Worm (Caenorhabditis elegans): ENCODE data around the gene Y47C4A.1.
"Not testable (repeated sequence)": the region's sequence is repeated elsewhere in the genome, so short reads cannot be mapped to it uniquely, and the experiment has no call there.

Gene Y47C4A.1

ce11 chrX:295726-296125 lies 9.7 kb upstream of the Y47C4A.1 start:
- TF ChIP-seq T20F7.1 (GFP tag; optimal IDR thresholded peaks at IDR 0.05) = no peak
- no peak for TF ChIP-seq nhr-76 (tag; optimal IDR thresholded peaks at IDR 0.05)
- no peak for TF ChIP-seq mxl-3 (GFP tag; optimal IDR thresholded peaks at IDR 0.05)
- TF ChIP-seq ceh-32 (tag; optimal IDR thresholded peaks at IDR 0.05; ENCODE audit: poor library complexity) = no peak
- no peak for TF ChIP-seq zag-1 (tag; optimal IDR thresholded peaks at IDR 0.05)
- TF ChIP-seq Y75B8A.6 (GFP tag; IDR thresholded peaks at IDR 0.05) = no peak
- no peak for TF ChIP-seq unc-39 (tag; optimal IDR thresholded peaks at IDR 0.05)

DNA sequence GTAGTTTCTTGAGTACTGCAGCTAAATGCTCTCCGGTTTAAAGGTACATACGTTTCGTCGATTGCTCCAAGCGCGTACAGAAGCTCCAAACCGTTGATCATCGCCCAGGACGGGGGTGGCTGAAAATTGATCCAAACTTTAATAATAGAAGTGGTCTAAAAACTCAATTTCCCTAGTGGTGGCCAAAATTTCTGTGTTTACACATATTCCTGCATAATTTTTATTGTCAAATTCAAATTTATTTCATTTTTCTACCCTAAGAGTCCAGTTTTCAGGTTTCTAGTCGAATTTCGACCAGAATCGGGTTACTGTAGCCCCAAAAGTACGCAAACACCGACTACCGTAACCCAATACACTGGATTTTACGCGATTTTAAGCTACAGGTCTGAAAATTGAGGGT lies 12.1 kb downstream of the Y47C4A.1 start, which contains the start of gene Y108F1.5:
Y108F1.5 (minus strand) TSS at position 101 of the 400 bp plus-strand sequence.
- TF ChIP-seq daf-16 (GFP tag; optimal IDR thresholded peaks at IDR 0.05); daf-16 (tag; optimal IDR thresholded peaks at IDR 0.05); ztf-11 (tag; optimal IDR thresholded peaks at IDR 0.05); zfp-2 (tag; optimal IDR thresholded peaks at IDR 0.05): not testable (repeated sequence)

ce11 chrX:271509-271908 lies 14.5 kb downstream of the Y47C4A.1 start:
- TF ChIP-seq arid-1 (GFP tag; conservative IDR thresholded peaks at IDR 0.05) (no peak), snpc-1.2 (GFP tag; IDR thresholded peaks at IDR 0.05) (no peak), unc-62 (GFP tag; optimal IDR thresholded peaks at IDR 0.05 in 1 of 2) (no peak), unc-62 (tag; optimal IDR thresholded peaks at IDR 0.05) (no peak), ceh-28 (tag; optimal IDR thresholded peaks at IDR 0.05) (peak; percentile 79), D1046.2 (GFP tag; IDR thresholded peaks at IDR 0.05) (no peak)

DNA sequence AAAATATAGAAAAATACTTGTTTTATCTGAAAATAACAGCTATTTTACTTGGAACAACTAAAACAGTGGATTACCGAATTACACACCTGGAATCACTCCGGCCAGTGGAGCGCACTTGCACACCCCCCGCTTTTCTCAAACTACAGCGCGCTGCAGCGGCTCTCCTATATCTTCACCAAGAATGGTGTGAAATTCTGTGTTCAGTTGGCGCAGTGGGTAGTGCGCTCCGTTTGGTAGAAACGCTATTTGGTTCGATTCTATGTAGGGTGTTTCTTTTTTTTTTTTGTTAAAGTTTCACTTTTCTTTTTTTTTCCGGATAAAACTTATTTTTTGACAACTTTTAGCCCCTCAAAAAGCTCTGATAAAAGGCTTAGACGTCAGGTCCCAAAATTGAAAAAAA lies 27.5 kb downstream of the Y47C4A.1 start:
- peak; percentile 56; the same call in 1 of the 2 replicates for TF ChIP-seq D1046.2 (GFP tag; IDR thresholded peaks at IDR 0.05)
- 0 out of 2 replicates have a peak, but pooled peaks have one; percentile 25 for TF ChIP-seq egl-43 (GFP tag; IDR thresholded peaks at IDR 0.05)
- TF ChIP-seq lim-7 (GFP tag; IDR thresholded peaks at IDR 0.05) = peak; percentile 64; the same call in 1 of the 2 replicates
- TF ChIP-seq madf-9 (GFP tag; conservative IDR thresholded peaks at IDR 0.05) = 0 out of 2 replicates have a peak, but pooled peaks have one; percentile 23
- peak; percentile 75; the same call in 1 of the 2 replicates for TF ChIP-seq lin-38 (GFP tag; IDR thresholded peaks at IDR 0.05)

DNA sequence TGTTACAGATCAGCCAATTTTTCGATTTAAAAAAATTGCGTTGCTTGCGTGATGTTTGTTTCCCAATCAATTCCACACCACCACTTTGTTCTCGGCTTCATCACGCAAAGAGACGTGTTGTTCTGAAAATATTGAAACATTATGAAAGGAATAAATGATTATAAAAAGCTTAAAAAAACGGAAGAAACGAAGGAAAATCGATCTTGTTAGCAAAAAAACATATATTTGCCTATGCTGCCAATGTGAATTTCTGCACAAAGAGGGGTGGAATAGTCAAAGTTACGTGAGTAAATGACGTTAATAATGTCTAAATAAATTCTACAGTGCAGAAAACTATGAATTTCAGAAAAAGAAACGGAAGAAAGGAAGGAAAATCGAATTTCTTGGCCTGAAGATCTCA lies 46.9 kb downstream of the Y47C4A.1 start, which contains the start of gene AC8.10:
AC8.10 (minus strand) TSS at position 101 of the 400 bp plus-strand sequence.
- not testable (repeated sequence) for TF ChIP-seq attf-4 (tag; optimal IDR thresholded peaks at IDR 0.05); aly-2 (tag; optimal IDR thresholded peaks at IDR 0.05); lim-7 (GFP tag; IDR thresholded peaks at IDR 0.05)
